Worm (Caenorhabditis elegans) whole organism, young adult: Measurements from ENCODE around the gene tra-2.
"Not testable (repeated sequence)": the region's sequence is repeated elsewhere in the genome, so short reads cannot be mapped to it uniquely, and the experiment has no call there.

Experiments used
- B0336.3 ChIP-seq: fragments of 200-800 bp; sonication (Bioruptor generic); IDR thresholded peaks from 2 replicates; pipeline ENCODE4 v1.3.6; 2022; ENCODE audit warnings: missing genetic modification characterization, missing compliant biosample characterization
- F33H1.4 ChIP-seq: fragments of 200-800 bp; sonication (Bioruptor generic); IDR thresholded peaks from 2 replicates; pipeline ENCODE4 v1.3.6; 2022; ENCODE audit warnings: missing genetic modification reagents, missing genetic modification characterization, missing compliant biosample characterization
- F52B5.7 ChIP-seq: sonication (generic microtip); optimal IDR thresholded peaks from 2 replicates; lab custom pipeline; 2016; ENCODE audit warnings: mild to moderate bottlenecking, missing genetic modification characterization, missing compliant biosample characterization
- F57A8.1 ChIP-seq: fragments of 200-800 bp; sonication (Bioruptor generic); optimal IDR thresholded peaks from 2 replicates; lab custom pipeline; 2018; ENCODE audit warnings: mild to moderate bottlenecking, missing genetic modification characterization, moderate library complexity, missing compliant biosample characterization
- F57C9.4 ChIP-seq: sonication (generic microtip); optimal IDR thresholded peaks from 2 replicates; lab custom pipeline; 2017; ENCODE audit warnings: mild to moderate bottlenecking, missing genetic modification characterization, missing compliant biosample characterization
- T07F8.4 ChIP-seq: sonication (generic microtip); optimal IDR thresholded peaks from 2 replicates; lab custom pipeline; 2016; ENCODE audit warnings: mild to moderate bottlenecking, missing genetic modification characterization, moderate library complexity, missing compliant biosample characterization
- T26A5.8 ChIP-seq: sonication (generic microtip); optimal IDR thresholded peaks from 2 replicates; lab custom pipeline; 2016; ENCODE audit warnings: missing genetic modification characterization, missing compliant biosample characterization
- Y53G8AR.9 ChIP-seq: fragments of 200-800 bp; sonication (Bioruptor generic); conservative IDR thresholded peaks from 2 replicates; pipeline ENCODE4 v1.3.6; 2022; ENCODE audit warnings: missing genetic modification reagents, missing genetic modification characterization, missing compliant biosample characterization
- aptf-2 ChIP-seq: fragments of 200-800 bp; sonication (Bioruptor generic); conservative IDR thresholded peaks from 2 replicates; pipeline ENCODE4 v1.3.6; 2022; ENCODE audit warnings: missing genetic modification reagents, missing genetic modification characterization, missing compliant biosample characterization
- athp-1 ChIP-seq: sonication (generic microtip); optimal IDR thresholded peaks from 2 replicates; lab custom pipeline; 2017; ENCODE audit warnings: mild to moderate bottlenecking, missing genetic modification characterization, missing compliant biosample characterization
- attf-5 ChIP-seq: fragments of 200-800 bp; sonication (Bioruptor generic); optimal IDR thresholded peaks from 2 replicates; lab custom pipeline; 2018; ENCODE audit warnings: mild to moderate bottlenecking, missing genetic modification characterization, missing compliant biosample characterization
- attf-6 ChIP-seq: fragments of 200-800 bp; sonication (Bioruptor generic); IDR thresholded peaks from 2 replicates; pipeline ENCODE4 v1.3.6; 2022; ENCODE audit warnings: missing genetic modification reagents, missing genetic modification characterization, missing compliant biosample characterization
- cebp-1 ChIP-seq, 2 experiments: fragments of 200-800 bp in 1 of 2; sonication (Bioruptor generic) in 1 of 2; sonication (generic microtip) in 1 of 2; IDR thresholded peaks in 1 of 2; optimal IDR thresholded peaks in 1 of 2; 2 replicates each; pipeline versions ENCODE4 v1.3.6 to Lab custom; 2017 to 2022; ENCODE audit warnings: missing compliant biosample characterization in 2 of 2, missing genetic modification characterization in 2 of 2, mild to moderate bottlenecking in 1 of 2, missing genetic modification reagents in 1 of 2, moderate library complexity in 1 of 2
- ceh-100 ChIP-seq: fragments of 200-800 bp; sonication (Bioruptor generic); IDR thresholded peaks from 2 replicates; pipeline ENCODE4 v1.3.6; 2022; ENCODE audit warnings: missing genetic modification reagents, missing genetic modification characterization, missing compliant biosample characterization
- ceh-27 ChIP-seq: fragments of 200-800 bp; sonication (Bioruptor generic); optimal IDR thresholded peaks from 2 replicates; lab custom pipeline; 2018; ENCODE audit warnings: mild to moderate bottlenecking, missing genetic modification characterization, moderate library complexity, missing compliant biosample characterization
- ceh-40 ChIP-seq: fragments of 200-800 bp; sonication (Bioruptor generic); IDR thresholded peaks from 2 replicates; pipeline ENCODE4 v1.3.6; 2022; ENCODE audit warnings: missing genetic modification characterization, missing compliant biosample characterization
- ceh-58 ChIP-seq: fragments of 200-800 bp; sonication (Bioruptor generic); IDR thresholded peaks from 2 replicates; pipeline ENCODE4 v1.3.6; 2022; ENCODE audit warnings: missing genetic modification characterization, missing compliant biosample characterization
- ceh-91 ChIP-seq: fragments of 200-800 bp; sonication (Bioruptor generic); IDR thresholded peaks from 2 replicates; pipeline ENCODE4 v1.3.6; 2022; ENCODE audit warnings: missing genetic modification reagents, missing genetic modification characterization, missing compliant biosample characterization
- die-1 ChIP-seq: sonication (generic microtip); optimal IDR thresholded peaks from 2 replicates; lab custom pipeline; 2016; ENCODE audit warnings: missing genotype, mild to moderate bottlenecking, missing genetic modification characterization, missing compliant biosample characterization
- efl-1 ChIP-seq: fragments of 150-350 bp; optimal IDR thresholded peaks from 2 replicates; lab custom pipeline; 2014; ENCODE audit warnings: missing biosample characterization, missing genetic modification reagents, missing genetic modification characterization
- egrh-3 ChIP-seq: fragments of 200-800 bp; sonication (Bioruptor generic); IDR thresholded peaks from 2 replicates; pipeline ENCODE4 v1.3.6; 2022; ENCODE audit warnings: missing genetic modification reagents, missing genetic modification characterization, missing compliant biosample characterization
- ekl-4 ChIP-seq: fragments of 200-800 bp; sonication (Bioruptor generic); IDR thresholded peaks from 2 replicates; pipeline ENCODE4 v1.3.6; 2022; ENCODE audit warnings: missing genetic modification reagents, missing genetic modification characterization, missing compliant biosample characterization
- hmg-20 ChIP-seq: fragments of 200-800 bp; sonication (Bioruptor generic); IDR thresholded peaks from 2 replicates; pipeline ENCODE4 v1.3.6; 2022; ENCODE audit warnings: missing genetic modification reagents, missing genetic modification characterization, missing compliant biosample characterization
- hrde-1 ChIP-seq: sonication (generic microtip); optimal IDR thresholded peaks from 2 replicates; lab custom pipeline; 2016; ENCODE audit warnings: missing genetic modification characterization, mild to moderate bottlenecking, missing compliant biosample characterization, moderate library complexity, missing genotype, missing genetic modification reagents, borderline replicate concordance
- lin-26 ChIP-seq: fragments of 200-800 bp; sonication (Bioruptor generic); IDR thresholded peaks from 2 replicates; pipeline ENCODE4 v1.3.6; 2022; ENCODE audit warnings: missing genetic modification reagents, missing genetic modification characterization, missing compliant biosample characterization
- lin-35 ChIP-seq, 3 experiments: fragments of 150-350 bp in 2 of 3; sonication (generic microtip) in 1 of 3; optimal IDR thresholded peaks; 2 replicates each; lab custom pipeline; 2014 to 2018; ENCODE audit warnings: missing biosample characterization in 3 of 3, missing genetic modification characterization in 3 of 3, missing genetic modification reagents in 3 of 3
- madf-6 ChIP-seq: fragments of 200-800 bp; sonication (Bioruptor generic); IDR thresholded peaks from 2 replicates; pipeline ENCODE4 v1.3.6; 2022; ENCODE audit warnings: missing genetic modification reagents, missing genetic modification characterization, missing compliant biosample characterization
- madf-8 ChIP-seq: fragments of 200-800 bp; sonication (Bioruptor generic); conservative IDR thresholded peaks from 2 replicates; pipeline ENCODE4 v1.3.6; 2022; ENCODE audit warnings: missing genetic modification reagents, missing genetic modification characterization, missing compliant biosample characterization
- mcd-1 ChIP-seq: fragments of 200-800 bp; sonication (Bioruptor generic); IDR thresholded peaks from 2 replicates; pipeline ENCODE4 v1.3.6; 2022; ENCODE audit warnings: missing genetic modification reagents, missing genetic modification characterization, missing compliant biosample characterization
- nhr-80 ChIP-seq: sonication (generic microtip); optimal IDR thresholded peaks from 2 replicates; lab custom pipeline; 2016; ENCODE audit warnings: missing genetic modification characterization, missing compliant biosample characterization
- pbrm-1 ChIP-seq: fragments of 200-800 bp; sonication (Bioruptor generic); IDR thresholded peaks from 2 replicates; pipeline ENCODE4 v1.3.6; 2022; ENCODE audit warnings: missing genetic modification reagents, missing genetic modification characterization, missing compliant biosample characterization
- pha-4 ChIP-seq: fragments of 150-350 bp; sonication (generic microtip); optimal IDR thresholded peaks from 2 replicates; lab custom pipeline; 2014; ENCODE audit warnings: missing biosample characterization, missing genetic modification reagents, missing genetic modification characterization
- rcor-1 ChIP-seq: fragments of 200-800 bp; sonication (Bioruptor generic); IDR thresholded peaks from 2 replicates; pipeline ENCODE4 v1.3.6; 2022; ENCODE audit warnings: missing genetic modification reagents, missing genetic modification characterization, missing compliant biosample characterization
- snpc-1.3 ChIP-seq: sonication (generic microtip); optimal IDR thresholded peaks from 2 replicates; lab custom pipeline; 2017; ENCODE audit warnings: missing genetic modification characterization, mild to moderate bottlenecking, missing compliant biosample characterization, antibody characterized with exemption, moderate library complexity, missing genotype, missing genetic modification reagents; ENCODE audit not compliant: insufficient read depth
- snpc-4 ChIP-seq, 5 experiments: fragments of 150-350 bp in 1 of 5; sonication (generic microtip) in 4 of 5; optimal IDR thresholded peaks; 2 replicates each; lab custom pipeline; 2014 to 2018; ENCODE audit warnings: missing genetic modification characterization in 5 of 5, missing biosample characterization in 3 of 5, antibody characterized with exemption in 2 of 5, mild to moderate bottlenecking in 2 of 5, missing compliant biosample characterization in 2 of 5, missing genotype in 2 of 5, moderate library complexity in 2 of 5, missing genetic modification reagents in 1 of 5
- somi-1 ChIP-seq: fragments of 200-800 bp; sonication (Bioruptor generic); optimal IDR thresholded peaks from 2 replicates; lab custom pipeline; 2018; ENCODE audit warnings: mild to moderate bottlenecking, missing genetic modification characterization, missing compliant biosample characterization
- sptf-2 ChIP-seq: fragments of 200-800 bp; sonication (Bioruptor generic); optimal IDR thresholded peaks from 2 replicates; lab custom pipeline; 2018; ENCODE audit warnings: mild to moderate bottlenecking, missing genetic modification characterization, missing compliant biosample characterization
- tbp1 ChIP-seq: fragments of 200-800 bp; sonication (Bioruptor generic); optimal IDR thresholded peaks from 2 replicates; lab custom pipeline; 2018; ENCODE audit warnings: mild to moderate bottlenecking, missing genetic modification characterization, missing compliant biosample characterization
- tlf-1 ChIP-seq: fragments of 200-800 bp; sonication (Bioruptor generic); optimal IDR thresholded peaks from 2 replicates; lab custom pipeline; 2018; ENCODE audit warnings: mild to moderate bottlenecking, missing genetic modification characterization, missing compliant biosample characterization
- unc-130 ChIP-seq: sonication (generic microtip); optimal IDR thresholded peaks from 2 replicates; lab custom pipeline; 2016; ENCODE audit warnings: missing genetic modification reagents, missing genetic modification characterization, missing compliant biosample characterization
- xnd-1 ChIP-seq: sonication (generic microtip); optimal IDR thresholded peaks from 2 replicates; lab custom pipeline; 2016; ENCODE audit warnings: missing genotype, missing genetic modification reagents, missing genetic modification characterization, missing compliant biosample characterization
- zfh-2 ChIP-seq: fragments of 200-800 bp; sonication (Bioruptor generic); conservative IDR thresholded peaks from 2 replicates; pipeline ENCODE4 v1.3.6; 2022; ENCODE audit warnings: missing genetic modification reagents, missing genetic modification characterization, missing compliant biosample characterization
- ztf-18 ChIP-seq: sonication (generic microtip); optimal IDR thresholded peaks from 2 replicates; lab custom pipeline; 2016; ENCODE audit warnings: missing genotype, mild to moderate bottlenecking, missing genetic modification characterization, missing compliant biosample characterization
- ztf-28 ChIP-seq: fragments of 200-800 bp; sonication (Bioruptor generic); IDR thresholded peaks from 2 replicates; pipeline ENCODE4 v1.3.6; 2022; ENCODE audit warnings: missing genetic modification reagents, missing genetic modification characterization, missing compliant biosample characterization
- ztf-6 ChIP-seq: fragments of 200-800 bp; sonication (Bioruptor generic); IDR thresholded peaks from 2 replicates; pipeline ENCODE4 v1.3.6; 2022; ENCODE audit warnings: missing genetic modification reagents, missing genetic modification characterization, missing compliant biosample characterization

The tra-2 gene

ce11 chrII:7002956-7003357, 37.5 kb upstream of the tra-2 start (continued):
- peak; percentile 57 for TF ChIP-seq madf-6 (GFP tag; lab: Robert Waterston, UW)
- no peak for TF ChIP-seq Y53G8AR.9 (GFP tag; lab: Robert Waterston, UW)
- no peak for TF ChIP-seq unc-130 (GFP tag; lab: Kevin White, UChicago)
- no peak for TF ChIP-seq xnd-1
- no peak for TF ChIP-seq lin-35 (GFP tag; optimal IDR thresholded peaks at IDR 0.05; lab: Kevin White, UChicago)
- no peak for TF ChIP-seq efl-1 (GFP tag; lab: Kevin White, UChicago)
- no peak; the same call in 1 of the 2 replicates for TF ChIP-seq mcd-1 (GFP tag; lab: Robert Waterston, UW)
- TF ChIP-seq pha-4 (tag; lab: Kevin White, UChicago): no peak

- TF ChIP-seq hmg-20 (GFP tag; lab: Robert Waterston, UW): peak; percentile 64
- not testable (repeated sequence) for TF ChIP-seq cebp-1 (GFP tag; IDR thresholded peaks at IDR 0.05; lab: Robert Waterston, UW)
- peak; percentile 66 for TF ChIP-seq cebp-1 (tag; optimal IDR thresholded peaks at IDR 0.05; lab: Kevin White, UChicago)
- peak; percentile 73 for TF ChIP-seq ztf-18
- TF ChIP-seq F57A8.1: peak; percentile 75
- TF ChIP-seq lin-26 (GFP tag; lab: Robert Waterston, UW): peak; percentile 98
- peak; percentile 60; the same call in 1 of the 2 replicates for TF ChIP-seq aptf-2 (GFP tag; lab: Robert Waterston, UW)
- TF ChIP-seq somi-1: peak; percentile 69
- peak; percentile 38 for TF ChIP-seq hrde-1
- TF ChIP-seq ztf-28 (GFP tag; lab: Robert Waterston, UW): peak; percentile 85
- peak; percentile 72 for TF ChIP-seq F52B5.7 (tag; lab: Kevin White, UChicago)
- TF ChIP-seq ceh-40: peak; percentile 74; the same call in 1 of the 2 replicates
- peak; percentile 73 for TF ChIP-seq ceh-100 (GFP tag; lab: Robert Waterston, UW)
- peak; percentile 50 for TF ChIP-seq rcor-1 (GFP tag; lab: Robert Waterston, UW)
- TF ChIP-seq F33H1.4 (GFP tag; lab: Robert Waterston, UW): peak; percentile 52
- TF ChIP-seq snpc-4 (GFP tag; optimal IDR thresholded peaks at IDR 0.05; lab: Kevin White, UChicago): peak; percentile 6
- TF ChIP-seq snpc-4 (tag; optimal IDR thresholded peaks at IDR 0.05; lab: Kevin White, UChicago): peak in 2 of 4 experiments; percentile 28 to 56
- TF ChIP-seq B0336.3: 0 out of 2 replicates have a peak, but pooled peaks have one; percentile 23
- TF ChIP-seq F57C9.4 (tag; lab: Kevin White, UChicago): peak; percentile 21
- TF ChIP-seq pbrm-1 (GFP tag; lab: Robert Waterston, UW): peak; percentile 73
- peak; percentile 52; the same call in 1 of the 2 replicates for TF ChIP-seq ceh-58
- 0 out of 2 replicates have a peak, but pooled peaks have one; percentile 60 for TF ChIP-seq ztf-6 (GFP tag; lab: Robert Waterston, UW)
- TF ChIP-seq T26A5.8: peak; percentile 43
- peak; percentile 91 for TF ChIP-seq die-1
- peak; percentile 7 for TF ChIP-seq tlf-1 (GFP tag; lab: Kevin White, UChicago)
- TF ChIP-seq sptf-2: peak; percentile 54
- peak; percentile 66 for TF ChIP-seq attf-5 (GFP tag; lab: Kevin White, UChicago)
- TF ChIP-seq madf-6 (GFP tag; lab: Robert Waterston, UW): peak; percentile 69
- peak; percentile 98 for TF ChIP-seq tbp1
- peak; percentile 28 for TF ChIP-seq T07F8.4 (tag; lab: Kevin White, UChicago)
- TF ChIP-seq egrh-3 (GFP tag; lab: Robert Waterston, UW): peak; percentile 65
- peak; percentile 68; the same call in 1 of the 2 replicates for TF ChIP-seq ekl-4 (GFP tag; lab: Robert Waterston, UW)
- peak; percentile 15 for TF ChIP-seq snpc-1.3
- peak; percentile 53 for TF ChIP-seq ceh-27 (GFP tag; lab: Kevin White, UChicago)
- TF ChIP-seq attf-6: peak; percentile 59; the same call in 1 of the 2 replicates
- TF ChIP-seq ceh-91 (GFP tag; lab: Robert Waterston, UW): 0 out of 2 replicates have a peak, but pooled peaks have one; percentile 18
- TF ChIP-seq nhr-80: peak; percentile 9
- peak; percentile 62 for TF ChIP-seq zfh-2 (GFP tag; lab: Robert Waterston, UW)
- TF ChIP-seq xnd-1: peak; percentile 9
- TF ChIP-seq madf-8: peak; percentile 48
- peak; percentile 63 for TF ChIP-seq athp-1 (tag; lab: Kevin White, UChicago)
These were observed 35.9 kb upstream of the tra-2 start for ce11 chrII:7001405-7001804.
